Fruit fly (Drosophila melanogaster) whole organism, wandering third instar larva: ENCODE data around the gene Pgant2.

Experiments used
- Abd-B ChIP-seq: fragments of >200 bp; optimal IDR thresholded peaks from 2 replicates; lab custom pipeline; 2017; ENCODE audit warnings: missing biosample characterization, missing genetic modification characterization
- CG9705 ChIP-seq: fragments of 200-800 bp; sonication (Bioruptor generic); optimal IDR thresholded peaks from 2 replicates; lab custom pipeline; 2018; ENCODE audit warnings: missing biosample characterization, mild to moderate bottlenecking, missing genetic modification characterization
- CrebA ChIP-seq: fragments of 200-800 bp; sonication (Bioruptor generic); optimal IDR thresholded peaks from 2 replicates; lab custom pipeline; 2016; ENCODE audit warnings: missing biosample characterization, mild to moderate bottlenecking, missing genetic modification characterization, borderline replicate concordance
- Dfd ChIP-seq: fragments of >200 bp; optimal IDR thresholded peaks from 2 replicates; lab custom pipeline; 2017; ENCODE audit warnings: missing biosample characterization, missing genetic modification characterization
- Myc ChIP-seq: fragments of >200 bp; optimal IDR thresholded peaks from 2 replicates; lab custom pipeline; 2017
- N ChIP-seq: fragments of >200 bp; optimal IDR thresholded peaks from 2 replicates; lab custom pipeline; 2018; ENCODE audit warnings: missing biosample characterization, missing external identifiers, missing genetic modification characterization
- OdsH ChIP-seq: fragments of 200-800 bp; sonication (Bioruptor generic); optimal IDR thresholded peaks from 2 replicates; lab custom pipeline; 2016; ENCODE audit warnings: missing biosample characterization, mild to moderate bottlenecking, missing genetic modification characterization
- Sp1 ChIP-seq: fragments of 200-800 bp; sonication (Bioruptor generic); optimal IDR thresholded peaks from 3 replicates; lab custom pipeline; 2019; ENCODE audit warnings: missing biosample characterization, mild to moderate bottlenecking, missing genetic modification characterization, moderate library complexity
- pan ChIP-seq: fragments of >200 bp; optimal IDR thresholded peaks from 2 replicates; lab custom pipeline; 2017
- psq ChIP-seq: fragments of 200-800 bp; sonication (Bioruptor generic); optimal IDR thresholded peaks from 3 replicates; lab custom pipeline; 2017; ENCODE audit warnings: missing biosample characterization, mild to moderate bottlenecking, missing genetic modification characterization, moderate library complexity
- sv ChIP-seq: fragments of 200-800 bp; sonication (Bioruptor generic); optimal IDR thresholded peaks from 3 replicates; lab custom pipeline; 2016; ENCODE audit warnings: missing biosample characterization, missing genetic modification characterization

DNA sequence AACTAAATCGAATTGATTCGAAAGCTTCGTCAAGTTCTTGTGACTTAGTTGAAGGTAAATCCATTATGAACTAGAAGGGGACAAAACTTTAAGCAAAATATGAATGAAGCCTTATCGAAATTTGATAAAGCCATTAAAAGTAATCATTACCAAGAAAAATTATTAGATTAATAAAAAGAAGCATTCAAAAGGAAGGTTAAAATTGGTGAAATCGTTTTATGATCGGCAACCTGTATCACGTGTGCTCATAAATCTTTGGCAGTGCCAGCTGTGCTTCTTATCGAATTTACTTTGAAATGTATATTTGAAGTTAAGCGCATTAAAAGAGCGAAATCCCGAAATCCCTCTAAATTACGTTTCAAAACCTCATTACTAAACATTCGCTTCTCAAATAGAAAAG, 64.7 kb downstream of the Pgant2 start:
- TF ChIP-seq OdsH (GFP tag; lab: Kevin White, UChicago) (no peak), N (GFP tag; lab: Kevin White, UChicago) (no peak), Dfd (no peak), pan (no peak), CG9705 (GFP tag; lab: Kevin White, UChicago) (no peak), Abd-B (GFP tag; lab: Kevin White, UChicago) (no peak), sv (GFP tag; lab: Kevin White, UChicago) (no peak), psq (GFP tag; lab: Kevin White, UChicago) (no peak), CrebA (GFP tag; lab: Kevin White, UChicago) (no peak), Sp1 (GFP tag; lab: Kevin White, UChicago) (no peak), Myc (lab: Kevin White, UChicago) (no peak)
